Worm (Caenorhabditis elegans) whole organism, late embryonic: ENCODE data around the gene M02E1.3.

ENCODE experiments used
- C08G9.2 ChIP-seq: sonication (generic microtip); optimal IDR thresholded peaks from 2 replicates; lab custom pipeline; 2016; ENCODE audit warnings: mild to moderate bottlenecking, missing genetic modification characterization, moderate library complexity, missing compliant biosample characterization
- ama-1 ChIP-seq: fragments of 150-350 bp; optimal IDR thresholded peaks from 2 replicates; lab custom pipeline; 2014
- ceh-14 ChIP-seq: sonication (generic microtip); optimal IDR thresholded peaks from 2 replicates; lab custom pipeline; 2016; ENCODE audit warnings: missing genotype, missing genetic modification characterization, missing compliant biosample characterization
- ceh-31 ChIP-seq: sonication (generic microtip); optimal IDR thresholded peaks from 2 replicates; lab custom pipeline; 2016; ENCODE audit warnings: missing genetic modification characterization, missing compliant biosample characterization
- ceh-34 ChIP-seq: sonication (generic microtip); optimal IDR thresholded peaks from 2 replicates; lab custom pipeline; 2016; ENCODE audit warnings: mild to moderate bottlenecking, missing genetic modification characterization, missing compliant biosample characterization
- elt-2 ChIP-seq: sonication (generic microtip); optimal IDR thresholded peaks from 2 replicates; lab custom pipeline; 2016; ENCODE audit warnings: missing genetic modification reagents, missing genetic modification characterization, missing compliant biosample characterization
- ets-4 ChIP-seq: sonication (generic microtip); optimal IDR thresholded peaks from 2 replicates; lab custom pipeline; 2016; ENCODE audit warnings: missing genetic modification characterization, missing compliant biosample characterization
- eyg-1 ChIP-seq: sonication (generic microtip); optimal IDR thresholded peaks from 2 replicates; lab custom pipeline; 2016; ENCODE audit warnings: missing genotype, missing genetic modification characterization, missing compliant biosample characterization
- fax-1 ChIP-seq: sonication (generic microtip); optimal IDR thresholded peaks from 2 replicates; lab custom pipeline; 2016; ENCODE audit warnings: missing genotype, missing genetic modification characterization, missing compliant biosample characterization
- lin-11 ChIP-seq: fragments of 200-800 bp; sonication (Bioruptor generic); optimal IDR thresholded peaks from 2 replicates; lab custom pipeline; 2018; ENCODE audit warnings: mild to moderate bottlenecking, missing genetic modification characterization, missing compliant biosample characterization
- madf-2 ChIP-seq: sonication (generic microtip); optimal IDR thresholded peaks from 2 replicates; lab custom pipeline; 2017; ENCODE audit warnings: missing genetic modification characterization, missing compliant biosample characterization
- npax-4 ChIP-seq: sonication (generic microtip); optimal IDR thresholded peaks from 2 replicates; lab custom pipeline; 2016; ENCODE audit warnings: missing genetic modification characterization, missing compliant biosample characterization
- pat-9 ChIP-seq: fragments of 200-800 bp; sonication (Bioruptor generic); optimal IDR thresholded peaks from 2 replicates; lab custom pipeline; 2018; ENCODE audit warnings: mild to moderate bottlenecking, missing genetic modification characterization, moderate library complexity, missing compliant biosample characterization
- pqm-1 ChIP-seq: sonication (generic microtip); optimal IDR thresholded peaks from 2 replicates; lab custom pipeline; 2016; ENCODE audit warnings: missing genetic modification characterization, missing compliant biosample characterization
- tbx-2 ChIP-seq: sonication (generic microtip); optimal IDR thresholded peaks from 2 replicates; lab custom pipeline; 2016; ENCODE audit warnings: missing genetic modification characterization, missing compliant biosample characterization
- tbx-7 ChIP-seq: sonication (generic microtip); optimal IDR thresholded peaks from 2 replicates; lab custom pipeline; 2016; ENCODE audit warnings: missing genotype, missing genetic modification characterization, missing compliant biosample characterization
- zip-5 ChIP-seq: sonication (generic microtip); optimal IDR thresholded peaks from 2 replicates; lab custom pipeline; 2016; ENCODE audit warnings: missing genetic modification characterization, missing compliant biosample characterization
- ztf-16 ChIP-seq: sonication (generic microtip); optimal IDR thresholded peaks from 2 replicates; lab custom pipeline; 2017; ENCODE audit warnings: missing genetic modification characterization, missing compliant biosample characterization

M02E1.3 gene

ce11 chrX:360479-360878 is 38.2 kb downstream of the M02E1.3 start, which contains the start of gene C04E7.5:
Gene C04E7.5, plus strand, starts transcription at chrX:360779.
- TF ChIP-seq pqm-1 (tag; lab: Kevin White, UChicago): no peak
- TF ChIP-seq zip-5 (tag; lab: Kevin White, UChicago): no peak
- no peak for TF ChIP-seq ceh-14 (tag; lab: Kevin White, UChicago)
- no peak for TF ChIP-seq ama-1 (lab: Kevin White, UChicago)
- no peak for TF ChIP-seq tbx-7 (tag; lab: Kevin White, UChicago)
- no peak for TF ChIP-seq ztf-16
- no peak for TF ChIP-seq ceh-31 (tag; lab: Kevin White, UChicago)
- TF ChIP-seq npax-4: no peak
- TF ChIP-seq fax-1 (tag; lab: Kevin White, UChicago): no peak
- TF ChIP-seq madf-2: no peak

- TF ChIP-seq C08G9.2 (tag; lab: Kevin White, UChicago) (no peak), elt-2 (tag; lab: Kevin White, UChicago) (no peak), eyg-1 (tag; lab: Kevin White, UChicago) (no peak), tbx-7 (tag; lab: Kevin White, UChicago) (no peak), lin-11 (tag; lab: Kevin White, UChicago) (no peak)
- TF ChIP-seq, all 69 proteins: peak for 0
These were observed 47.6 kb downstream of the M02E1.3 start for ce11 chrX:369923-370322.

- TF ChIP-seq ets-4 (no peak), ceh-14 (tag; lab: Kevin White, UChicago) (no peak), pat-9 (no peak), tbx-2 (tag; lab: Kevin White, UChicago) (peak; percentile 36), ceh-34 (tag; lab: Kevin White, UChicago) (no peak)
These were observed 49.5 kb downstream of the M02E1.3 start, which contains the start of gene nrde-3 for ce11 chrX:371761-372285. Gene nrde-3, plus strand, starts transcription at chrX:372235.
